Worm (Caenorhabditis elegans): ENCODE results near the gene dph-5.

Gene dph-5

ce11 chrII:11376598-11377108, 26.7 kb downstream of the dph-5 start (continued):
- TF ChIP-seq jun-1 (tag; optimal IDR thresholded peaks at IDR 0.05) (no peak), zag-1 (tag; optimal IDR thresholded peaks at IDR 0.05) (no peak), unc-62 (GFP tag; optimal IDR thresholded peaks at IDR 0.05) (no peak), egl-27 (tag; optimal IDR thresholded peaks at IDR 0.05) (no peak)

ce11 chrII:11377700-11378099, 27.7 kb downstream of the dph-5 start:
- TF ChIP-seq elt-3 (tag; optimal IDR thresholded peaks at IDR 0.05) (no peak), skn-1 (tag; optimal IDR thresholded peaks at IDR 0.05) (no peak), pha-4 (tag; optimal IDR thresholded peaks at IDR 0.05) (no peak), nhr-25 (tag; optimal IDR thresholded peaks at IDR 0.05) (no peak), nhr-28 (tag; optimal IDR thresholded peaks at IDR 0.05) (no peak), nhr-43 (tag; optimal IDR thresholded peaks at IDR 0.05; ENCODE audit: poor library complexity, severe bottlenecking) (no peak), mml-1 (tag; optimal IDR thresholded peaks at IDR 0.05) (no peak), ceh-9 (tag; optimal IDR thresholded peaks at IDR 0.05) (no peak), zag-1 (tag; optimal IDR thresholded peaks at IDR 0.05) (no peak), elt-1 (tag; optimal IDR thresholded peaks at IDR 0.05) (no peak), tbx-2 (tag; optimal IDR thresholded peaks at IDR 0.05) (no peak), nhr-12 (tag; optimal IDR thresholded peaks at IDR 0.05) (no peak), nhr-11 (tag; optimal IDR thresholded peaks at IDR 0.05) (no peak), fkh-10 (GFP tag; optimal IDR thresholded peaks at IDR 0.05) (no peak)

ce11 chrII:11383058-11383457, 33.1 kb downstream of the dph-5 start, which contains the start of the genes C33B4.5 and C33B4.4:
Gene C33B4.5 (plus strand): TSS chrII:11383327.
Gene C33B4.4 (minus strand): TSS chrII:11383442.
- TF ChIP-seq unc-39 (tag; optimal IDR thresholded peaks at IDR 0.05) (no peak), hmg-11 (tag; optimal IDR thresholded peaks at IDR 0.05) (no peak), nhr-67 (tag; optimal IDR thresholded peaks at IDR 0.05) (no peak), nhr-23 (tag; optimal IDR thresholded peaks at IDR 0.05) (no peak), ceh-16 (tag; optimal IDR thresholded peaks at IDR 0.05) (no peak), fkh-2 (tag; optimal IDR thresholded peaks at IDR 0.05) (no peak), eor-1 (tag; optimal IDR thresholded peaks at IDR 0.05) (no peak), egl-27 (tag; optimal IDR thresholded peaks at IDR 0.05) (no peak), tbx-2 (tag; optimal IDR thresholded peaks at IDR 0.05) (no peak), nfya-1 (tag; optimal IDR thresholded peaks at IDR 0.05; ENCODE audit: insufficient read depth) (no peak), ztf-4 (tag; optimal IDR thresholded peaks at IDR 0.05) (no peak), pqm-1 (tag; optimal IDR thresholded peaks at IDR 0.05) (no peak), elt-1 (tag; optimal IDR thresholded peaks at IDR 0.05) (no peak)

ce11 chrII:11384099-11384498, 34.1 kb downstream of the dph-5 start:
- TF ChIP-seq fkh-2 (tag; optimal IDR thresholded peaks at IDR 0.05): no peak
- TF ChIP-seq elt-1 (tag; optimal IDR thresholded peaks at IDR 0.05): no peak
- no peak for TF ChIP-seq lin-39 (tag; optimal IDR thresholded peaks at IDR 0.05)
- TF ChIP-seq nhr-237 (tag; optimal IDR thresholded peaks at IDR 0.05): no peak
- no peak for TF ChIP-seq egl-27 (tag; optimal IDR thresholded peaks at IDR 0.05)
- no peak for TF ChIP-seq nhr-67 (tag; optimal IDR thresholded peaks at IDR 0.05)

ce11 chrII:11386950-11387349, 37.0 kb downstream of the dph-5 start:
- TF ChIP-seq elt-1 (tag; optimal IDR thresholded peaks at IDR 0.05) (no peak), ceh-9 (tag; optimal IDR thresholded peaks at IDR 0.05) (no peak), fkh-10 (GFP tag; optimal IDR thresholded peaks at IDR 0.05) (no peak), nfya-1 (tag; optimal IDR thresholded peaks at IDR 0.05; ENCODE audit: insufficient read depth) (no peak), skn-1 (tag; optimal IDR thresholded peaks at IDR 0.05) (no peak), ceh-28 (tag; optimal IDR thresholded peaks at IDR 0.05) (no peak), ama-1 (optimal IDR thresholded peaks at IDR 0.05) (no peak), nhr-11 (tag; optimal IDR thresholded peaks at IDR 0.05) (no peak), pha-4 (tag; optimal IDR thresholded peaks at IDR 0.05) (no peak), ztf-11 (tag; optimal IDR thresholded peaks at IDR 0.05) (no peak), jun-1 (tag; optimal IDR thresholded peaks at IDR 0.05) (no peak), eor-1 (tag; optimal IDR thresholded peaks at IDR 0.05) (no peak), ztf-4 (tag; optimal IDR thresholded peaks at IDR 0.05) (no peak), hmg-11 (tag; optimal IDR thresholded peaks at IDR 0.05) (no peak), unc-62 (GFP tag; optimal IDR thresholded peaks at IDR 0.05) (no peak), nhr-237 (tag; optimal IDR thresholded peaks at IDR 0.05) (no peak)

- TF ChIP-seq R02D3.7 (tag; optimal IDR thresholded peaks at IDR 0.05): no peak
- TF ChIP-seq daf-12 (tag; optimal IDR thresholded peaks at IDR 0.05): no peak
These were observed 40.9 kb downstream of the dph-5 start, which contains the start of gene shn-1 for ce11 chrII:11390865-11391264. Gene shn-1 (minus strand): TSS chrII:11390965.
